Fruit fly (Drosophila melanogaster) whole organism, adult: ENCODE data around the gene Usp39.

ENCODE experiments used
- CG33017 ChIP-seq: fragments of 200-800 bp; sonication (Bioruptor generic); optimal IDR thresholded peaks from 2 replicates; lab custom pipeline; 2018; ENCODE audit warnings: missing biosample characterization, mild to moderate bottlenecking, missing genetic modification characterization, moderate library complexity
- Hr96 ChIP-seq: fragments of 200-800 bp; sonication (Bioruptor generic); optimal IDR thresholded peaks from 2 replicates; lab custom pipeline; 2016; ENCODE audit warnings: missing biosample characterization, missing genetic modification characterization
- ovo ChIP-seq: fragments of 200-800 bp; sonication (Bioruptor generic); optimal IDR thresholded peaks from 2 replicates; lab custom pipeline; 2016; ENCODE audit warnings: missing biosample characterization, missing genetic modification characterization

DNA sequence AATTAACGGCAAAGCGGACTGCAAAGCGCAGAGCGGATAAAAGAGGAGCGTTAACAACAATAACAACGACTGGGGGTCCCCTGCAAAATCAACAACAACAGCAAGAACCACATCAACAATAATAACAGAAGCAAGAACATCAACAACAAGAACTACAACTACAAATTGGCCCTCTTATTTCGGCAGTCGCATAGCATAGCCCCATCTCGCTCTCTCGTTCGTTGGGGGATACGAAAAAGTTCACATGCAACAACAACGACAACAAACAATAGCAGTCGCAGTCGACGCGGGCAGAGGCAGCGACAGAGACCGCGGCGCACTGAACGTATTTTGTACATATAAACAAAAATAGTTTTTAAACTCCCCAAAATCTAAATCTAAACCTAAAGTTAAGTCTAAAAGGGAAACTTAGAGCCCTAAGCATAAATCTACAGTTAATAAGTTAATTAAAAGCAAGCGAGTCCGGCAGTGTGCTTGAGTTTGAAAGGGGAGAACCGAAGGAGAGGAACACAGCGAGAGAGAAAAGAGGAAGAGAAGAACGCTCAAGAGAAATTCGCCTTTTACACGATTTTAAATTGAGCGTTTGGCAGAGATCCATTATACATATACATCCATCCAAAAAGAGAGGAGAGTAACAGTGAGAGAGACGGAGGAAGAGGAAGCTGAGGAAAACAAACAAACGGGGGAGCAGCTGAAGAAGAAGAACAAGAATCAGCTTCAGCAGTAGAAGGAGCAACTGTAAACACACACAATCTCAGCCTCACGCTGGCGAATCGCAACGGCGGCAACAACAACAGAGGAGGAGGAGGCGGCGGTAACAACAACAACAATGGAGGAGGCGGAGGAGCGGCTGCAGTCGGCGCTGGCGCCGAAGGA lies 6.7 kb downstream of the Usp39 start:
- TF ChIP-seq CG33017 (tag; lab: Kevin White, UChicago) = no peak
- no peak for TF ChIP-seq Hr96
- no peak for TF ChIP-seq ovo (GFP tag; lab: Kevin White, UChicago)
